1 fruit fly cellular context compared by ENCODE assay signal in genomic region chr3R:30268733-30269132, dm6.
TF ChIP-seq lines count a peak whose summit lies in the region.

No protein-coding gene starts in this region.

TF ChIP-seq in whole organism, prepupa, 60 proteins besides CTCF, POLR2A, EP300 and RAD21 (continued from another document):
- peak; percentile 33 for TF ChIP-seq pdm3 (GFP tag; optimal IDR thresholded peaks at IDR 0.05; lab: Kevin White, UChicago)
- peak; percentile 31 for TF ChIP-seq CG8319 (GFP tag; optimal IDR thresholded peaks at IDR 0.05; lab: Kevin White, UChicago)
- peak; percentile 27 for TF ChIP-seq CG8632 (GFP tag; optimal IDR thresholded peaks at IDR 0.05; lab: Kevin White, UChicago)
- no peak for TF ChIP-seq salr (GFP tag; optimal IDR thresholded peaks at IDR 0.05; lab: Kevin White, UChicago)
- TF ChIP-seq Sox102F (GFP tag; optimal IDR thresholded peaks at IDR 0.05; lab: Kevin White, UChicago), result peak; percentile 13
- peak; percentile 30 for TF ChIP-seq OdsH (GFP tag; optimal IDR thresholded peaks at IDR 0.05; lab: Kevin White, UChicago)
- peak; percentile 33 for TF ChIP-seq acj6 (GFP tag; optimal IDR thresholded peaks at IDR 0.05; lab: Kevin White, UChicago)
- TF ChIP-seq Eip78C (GFP tag; lab: Kevin White, UChicago), result peak; percentile 78
- TF ChIP-seq CG3032 (tag; optimal IDR thresholded peaks at IDR 0.05; lab: Kevin White, UChicago), result no peak
- peak; percentile 38 for TF ChIP-seq cyc (GFP tag; optimal IDR thresholded peaks at IDR 0.05; lab: Kevin White, UChicago)
- peak; percentile 28 for TF ChIP-seq CG11902 (GFP tag; optimal IDR thresholded peaks at IDR 0.05; lab: Kevin White, UChicago)
- TF ChIP-seq CG10631 (GFP tag; optimal IDR thresholded peaks at IDR 0.05; lab: Kevin White, UChicago), result peak; percentile 39
- no peak for TF ChIP-seq Eip93F (GFP tag; optimal IDR thresholded peaks at IDR 0.05; lab: Kevin White, UChicago)
- TF ChIP-seq CG6808 (GFP tag; optimal IDR thresholded peaks at IDR 0.05; lab: Kevin White, UChicago), result no peak
- TF ChIP-seq Eip75B (GFP tag; optimal IDR thresholded peaks at IDR 0.05; lab: Kevin White, UChicago), result peak; percentile 25
- no peak for TF ChIP-seq Ets21C (GFP tag; optimal IDR thresholded peaks at IDR 0.05; lab: Kevin White, UChicago)
- peak; percentile 16 for TF ChIP-seq net (GFP tag; optimal IDR thresholded peaks at IDR 0.05; lab: Kevin White, UChicago)
- TF ChIP-seq lz (GFP tag; optimal IDR thresholded peaks at IDR 0.05; lab: Kevin White, UChicago), result peak; percentile 8
- TF ChIP-seq CG15336 (GFP tag; IDR thresholded peaks at IDR 0.05; lab: Robert Waterston, UW), result peak; percentile 44
- TF ChIP-seq Hr38 (GFP tag; optimal IDR thresholded peaks at IDR 0.05; lab: Kevin White, UChicago), result no peak
- peak; percentile 62 for TF ChIP-seq Met (GFP tag; optimal IDR thresholded peaks at IDR 0.05; lab: Kevin White, UChicago)
- no peak for TF ChIP-seq CG4318 (GFP tag; optimal IDR thresholded peaks at IDR 0.05; lab: Kevin White, UChicago)
